Fruit fly (Drosophila melanogaster) whole organism, embryonic: Measurements from ENCODE around the gene Zip89B.

Experiments
- Adf1 ChIP-seq: fragments of 200-800 bp; sonication (Bioruptor generic); IDR thresholded peaks from 2 replicates; pipeline ENCODE4 v1.3.6; 2022; ENCODE audit warnings: missing biosample characterization, missing genetic modification characterization
- Asciz ChIP-seq: fragments of 200-800 bp; sonication (Bioruptor generic); optimal IDR thresholded peaks from 2 replicates; lab custom pipeline; 2017; ENCODE audit warnings: missing biosample characterization, mild to moderate bottlenecking, missing genetic modification characterization, missing genetic modification reagents
- Awh ChIP-seq: fragments of 200-800 bp; sonication (Bioruptor generic); IDR thresholded peaks from 2 replicates; pipeline ENCODE4, ENCODE4 v1.3.6; 2022; ENCODE audit warnings: missing biosample characterization, missing genetic modification characterization
- BEAF-32 ChIP-seq: fragments of 200-800 bp; sonication (Bioruptor generic); optimal IDR thresholded peaks from 3 replicates; lab custom pipeline; 2017; ENCODE audit warnings: missing biosample characterization, missing genetic modification characterization, mild to moderate bottlenecking, moderate library complexity, missing genetic modification reagents
- Bgb ChIP-seq: fragments of 200-800 bp; sonication (Bioruptor generic); IDR thresholded peaks from 2 replicates; pipeline ENCODE4 v1.3.6; 2022; ENCODE audit warnings: missing biosample characterization, missing genetic modification characterization; ENCODE audit not compliant: partially characterized antibody
- C15 ChIP-seq: fragments of 200-800 bp; sonication (Bioruptor generic); IDR thresholded peaks from 3 replicates; pipeline ENCODE4 v1.3.6; 2022; ENCODE audit warnings: missing biosample characterization, missing genetic modification characterization
- CG10274 ChIP-seq: fragments of 200-800 bp; sonication (Bioruptor generic); optimal IDR thresholded peaks from 3 replicates; lab custom pipeline; 2017; ENCODE audit warnings: missing biosample characterization, mild to moderate bottlenecking, missing genetic modification characterization
- CG12071 ChIP-seq: fragments of 200-800 bp; sonication (Bioruptor generic); optimal IDR thresholded peaks from 3 replicates; lab custom pipeline; 2018; ENCODE audit warnings: missing biosample characterization, mild to moderate bottlenecking, missing genetic modification characterization
- CG13123 ChIP-seq: fragments of 200-800 bp; sonication (Bioruptor generic); optimal IDR thresholded peaks from 2 replicates; lab custom pipeline; 2016; ENCODE audit warnings: missing biosample characterization, missing genetic modification characterization
- CG15011 ChIP-seq: fragments of 200-800 bp; sonication (Bioruptor generic); optimal IDR thresholded peaks from 3 replicates; lab custom pipeline; 2018; ENCODE audit warnings: missing biosample characterization, mild to moderate bottlenecking, missing genetic modification characterization
- CG17612 ChIP-seq: fragments of 200-800 bp; sonication (Bioruptor generic); IDR thresholded peaks from 2 replicates; pipeline ENCODE4 v1.3.6; 2022; ENCODE audit warnings: missing biosample characterization, missing genetic modification characterization
- CG1832 ChIP-seq: fragments of 200-800 bp; sonication (Bioruptor generic); optimal IDR thresholded peaks from 2 replicates; lab custom pipeline; 2017; ENCODE audit warnings: missing biosample characterization, mild to moderate bottlenecking, missing genetic modification characterization, inconsistent platforms
- CG2202 ChIP-seq: fragments of 200-800 bp; sonication (Bioruptor generic); optimal IDR thresholded peaks from 2 replicates; lab custom pipeline; 2018; ENCODE audit warnings: missing biosample characterization, mild to moderate bottlenecking, missing genetic modification characterization
- CG30403 ChIP-seq: fragments of 200-800 bp; sonication (Bioruptor generic); optimal IDR thresholded peaks from 3 replicates; lab custom pipeline; 2016; ENCODE audit warnings: missing biosample characterization, missing genetic modification characterization
- CG33557 ChIP-seq: fragments of 200-800 bp; sonication (Bioruptor generic); optimal IDR thresholded peaks from 2 replicates; lab custom pipeline; 2019; ENCODE audit warnings: missing biosample characterization, mild to moderate bottlenecking, missing genetic modification characterization, moderate library complexity
- CG34224 ChIP-seq: fragments of 200-800 bp; sonication (Bioruptor generic); IDR thresholded peaks from 3 replicates; pipeline ENCODE4 v1.3.6; 2022; ENCODE audit warnings: missing biosample characterization, missing genetic modification characterization; ENCODE audit not compliant: partially characterized antibody
- CG3726 ChIP-seq: fragments of 200-800 bp; sonication (Bioruptor generic); IDR thresholded peaks from 3 replicates; pipeline ENCODE4, ENCODE4 v1.3.6; 2022; ENCODE audit warnings: missing biosample characterization, missing genetic modification characterization
- CG42726 ChIP-seq: fragments of 200-800 bp; sonication (Bioruptor generic); IDR thresholded peaks from 2 replicates; pipeline ENCODE4 v1.3.6; 2022; ENCODE audit warnings: missing biosample characterization, missing genetic modification characterization; ENCODE audit not compliant: partially characterized antibody
- CG4707 ChIP-seq: fragments of 200-800 bp; sonication (Bioruptor generic); optimal IDR thresholded peaks from 2 replicates; lab custom pipeline; 2018; ENCODE audit warnings: missing biosample characterization, mild to moderate bottlenecking, missing genetic modification characterization, moderate library complexity
- CG6272 ChIP-seq: fragments of 200-800 bp; sonication (Bioruptor generic); IDR thresholded peaks from 2 replicates; pipeline ENCODE4 v1.3.6; 2022; ENCODE audit warnings: missing biosample characterization, missing genetic modification characterization
- CG7745 ChIP-seq: fragments of 200-800 bp; sonication (Bioruptor generic); optimal IDR thresholded peaks from 2 replicates; lab custom pipeline; 2018; ENCODE audit warnings: missing biosample characterization, mild to moderate bottlenecking, missing genetic modification characterization, moderate library complexity
- CkIIα-i1 ChIP-seq: fragments of 200-800 bp; sonication (Bioruptor generic); IDR thresholded peaks from 2 replicates; pipeline ENCODE4 v1.3.6; 2022; ENCODE audit warnings: missing biosample characterization, missing genetic modification characterization
- Deaf1 ChIP-seq: fragments of 200-800 bp; optimal IDR thresholded peaks from 3 replicates; lab custom pipeline; 2019; ENCODE audit warnings: missing biosample characterization, mild to moderate bottlenecking, missing genetic modification characterization, moderate library complexity
- Ets65A ChIP-seq: fragments of 200-800 bp; sonication (Bioruptor generic); peaks from one replicate; lab custom pipeline; 2016; ENCODE audit warnings: missing biosample characterization, missing genetic modification characterization
- GATAe ChIP-seq: fragments of 200-800 bp; sonication (Bioruptor generic); conservative IDR thresholded peaks from 2 replicates; pipeline ENCODE4 v1.3.6; 2022; ENCODE audit warnings: missing biosample characterization, missing genetic modification characterization
- H2.0 ChIP-seq: fragments of 200-800 bp; sonication (Bioruptor generic); IDR thresholded peaks from 2 replicates; pipeline ENCODE4 v1.3.6; 2022; ENCODE audit warnings: missing biosample characterization, missing genetic modification characterization
- Max ChIP-seq: fragments of 200-800 bp; sonication (Bioruptor generic); optimal IDR thresholded peaks from 2 replicates; lab custom pipeline; 2016; ENCODE audit warnings: missing biosample characterization, mild to moderate bottlenecking, missing genetic modification characterization
- NK7.1 ChIP-seq: fragments of 200-800 bp; sonication (Bioruptor generic); optimal IDR thresholded peaks from 3 replicates; lab custom pipeline; 2016; ENCODE audit warnings: missing biosample characterization, missing genetic modification characterization
- NfI ChIP-seq: fragments of 200-800 bp; sonication (Bioruptor generic); optimal IDR thresholded peaks from 3 replicates; lab custom pipeline; 2018; ENCODE audit warnings: missing biosample characterization, mild to moderate bottlenecking, missing genetic modification characterization, moderate library complexity
- Sin3A ChIP-seq: fragments of >200 bp; optimal IDR thresholded peaks from 2 replicates; lab custom pipeline; 2018
- Usf ChIP-seq: fragments of 200-800 bp; sonication (Bioruptor generic); optimal IDR thresholded peaks from 2 replicates; lab custom pipeline; 2017; ENCODE audit warnings: missing genotype, missing biosample characterization, missing genetic modification characterization
- ase ChIP-seq: fragments of 200-800 bp; sonication (Bioruptor generic); IDR thresholded peaks from 3 replicates; pipeline ENCODE4 v1.3.6; 2022; ENCODE audit warnings: missing biosample characterization, missing genetic modification characterization
- chinmo ChIP-seq: fragments of 200-800 bp; sonication (Bioruptor generic); IDR thresholded peaks from 4 replicates; pipeline ENCODE4 v1.3.6; 2022; ENCODE audit warnings: missing biosample characterization, missing genetic modification characterization; ENCODE audit not compliant: partially characterized antibody
- dm ChIP-seq: fragments of 200-800 bp; sonication (Bioruptor generic); optimal IDR thresholded peaks from 3 replicates; lab custom pipeline; 2016; ENCODE audit warnings: missing biosample characterization, missing genetic modification characterization
- gcm ChIP-seq: fragments of 200-800 bp; sonication (Bioruptor generic); optimal IDR thresholded peaks from 2 replicates; lab custom pipeline; 2019; ENCODE audit warnings: missing biosample characterization, mild to moderate bottlenecking, missing genetic modification characterization, moderate library complexity
- luna ChIP-seq: fragments of 200-800 bp; sonication (Bioruptor generic); optimal IDR thresholded peaks from 2 replicates; lab custom pipeline; 2016; ENCODE audit warnings: missing biosample characterization, missing genetic modification characterization
- oc ChIP-seq: fragments of 200-800 bp; sonication (Bioruptor generic); optimal IDR thresholded peaks from 2 replicates; lab custom pipeline; 2018; ENCODE audit warnings: missing biosample characterization, mild to moderate bottlenecking, missing genetic modification characterization, moderate library complexity
- sim ChIP-seq: fragments of 200-800 bp; sonication (Bioruptor generic); IDR thresholded peaks from 2 replicates; pipeline ENCODE4 v1.3.6; 2022; ENCODE audit warnings: missing biosample characterization, missing genetic modification characterization
- slou ChIP-seq: fragments of 200-800 bp; sonication (Bioruptor generic); optimal IDR thresholded peaks from 3 replicates; lab custom pipeline; 2016; ENCODE audit warnings: missing biosample characterization, missing genetic modification characterization
- slp2 ChIP-seq: fragments of 200-800 bp; sonication (Bioruptor generic); optimal IDR thresholded peaks from 2 replicates; lab custom pipeline; 2016; ENCODE audit warnings: missing biosample characterization, missing genetic modification characterization
- sqz ChIP-seq: fragments of 200-800 bp; sonication (Bioruptor generic); optimal IDR thresholded peaks from 3 replicates; lab custom pipeline; 2018; ENCODE audit warnings: missing biosample characterization, mild to moderate bottlenecking, missing genetic modification characterization
- trem ChIP-seq: fragments of 200-800 bp; optimal IDR thresholded peaks from 3 replicates; lab custom pipeline; 2019; ENCODE audit warnings: missing biosample characterization, mild to moderate bottlenecking, missing genetic modification characterization, moderate library complexity
- trh ChIP-seq: fragments of 200-800 bp; sonication (Bioruptor generic); optimal IDR thresholded peaks from 2 replicates; lab custom pipeline; 2016; ENCODE audit warnings: missing biosample characterization, missing genetic modification characterization
- usp ChIP-seq: fragments of >200 bp; optimal IDR thresholded peaks from 2 replicates; lab custom pipeline; 2017; ENCODE audit warnings: missing biosample characterization, missing genetic modification characterization
- zen2 ChIP-seq: fragments of 200-800 bp; sonication (Bioruptor generic); IDR thresholded peaks from 3 replicates; pipeline ENCODE4 v1.3.6; 2022; ENCODE audit warnings: missing biosample characterization, missing genetic modification characterization; ENCODE audit not compliant: partially characterized antibody

Zip89B gene

dm6 chr3R:16260385-16261169, 45.0 kb upstream of the Zip89B start (continued):
- TF ChIP-seq oc (tag; lab: Kevin White, UChicago) (peak; percentile 15), BEAF-32 (GFP tag; lab: Kevin White, UChicago) (peak; percentile 67), sqz (GFP tag; lab: Kevin White, UChicago) (peak; percentile 74), C15 (GFP tag; lab: Robert Waterston, UW) (no peak), NK7.1 (GFP tag; lab: Kevin White, UChicago) (peak; percentile 36), dm (GFP tag; lab: Kevin White, UChicago) (peak; percentile 38), CG15011 (GFP tag; lab: Kevin White, UChicago) (no peak), Usf (GFP tag; lab: Kevin White, UChicago) (peak; percentile 57), CG10274 (peak; percentile 10), slou (GFP tag; lab: Kevin White, UChicago) (no peak), slp2 (GFP tag; lab: Kevin White, UChicago) (peak; percentile 72), Awh (GFP tag; lab: Robert Waterston, UW) (peak; percentile 46), trh (GFP tag; lab: Kevin White, UChicago) (peak; percentile 23), zen2 (GFP tag; lab: Robert Waterston, UW) (no peak), NfI (GFP tag; lab: Kevin White, UChicago) (peak; percentile 78), CG1832 (GFP tag; lab: Kevin White, UChicago) (no peak), Adf1 (GFP tag; lab: Robert Waterston, UW) (no peak), CG30403 (peak; percentile 72), CG13123 (GFP tag; lab: Kevin White, UChicago) (no peak), CG17612 (GFP tag; lab: Robert Waterston, UW) (no peak), CG4707 (GFP tag; lab: Kevin White, UChicago) (peak; percentile 85), Ets65A (GFP tag; lab: Kevin White, UChicago) (peak; percentile 95), CG3726 (peak; percentile 5; the same call in 1 of the 3 replicates), H2.0 (GFP tag; lab: Robert Waterston, UW) (peak; percentile 68; the same call in 1 of the 2 replicates), chinmo (GFP tag; lab: Robert Waterston, UW) (no peak; the same call in 3 of the 4 replicates), Asciz (no peak), CG2202 (tag; lab: Kevin White, UChicago) (peak; percentile 43), luna (GFP tag; lab: Kevin White, UChicago) (no peak), CG34224 (GFP tag; lab: Robert Waterston, UW) (peak; percentile 13; the same call in 1 of the 3 replicates), GATAe (GFP tag; lab: Robert Waterston, UW) (no peak), Max (peak; percentile 55), Deaf1 (tag; lab: Kevin White, UChicago) (no peak), Sin3A (lab: Kevin White, UChicago) (no peak), CG42726 (GFP tag; lab: Robert Waterston, UW) (peak; percentile 87), Bgb (GFP tag; lab: Robert Waterston, UW) (peak; percentile 74), CG33557 (GFP tag; lab: Kevin White, UChicago) (peak; percentile 30), CkIIα-i1 (GFP tag; lab: Robert Waterston, UW) (no peak), gcm (GFP tag; lab: Kevin White, UChicago) (peak; percentile 53), sim (GFP tag; lab: Robert Waterston, UW) (peak; percentile 45; the same call in 1 of the 2 replicates), CG7745 (tag; lab: Kevin White, UChicago) (no peak), CG12071 (GFP tag; lab: Kevin White, UChicago) (no peak), CG6272 (GFP tag; lab: Robert Waterston, UW) (peak; percentile 29; the same call in 1 of the 2 replicates), ase (peak; percentile 60; the same call in 2 of the 3 replicates), usp (GFP tag; lab: Kevin White, UChicago) (no peak), trem (tag; lab: Kevin White, UChicago) (peak; percentile 71)
